Worm (Caenorhabditis elegans) whole organism, L1 larva: ENCODE data around the gene chil-17.

Experiments used
- alr-1 ChIP-seq: fragments of 200-800 bp; sonication (Bioruptor generic); optimal IDR thresholded peaks from 2 replicates; lab custom pipeline; 2018; ENCODE audit warnings: borderline replicate concordance, mild to moderate bottlenecking, missing genetic modification characterization, missing compliant biosample characterization
- blmp-1 ChIP-seq: fragments of 150-350 bp; optimal IDR thresholded peaks from 2 replicates; lab custom pipeline; 2014; ENCODE audit warnings: missing biosample characterization, missing genetic modification characterization
- ceh-82 ChIP-seq, 3 experiments: fragments of 150-350 bp in 1 of 3; sonication (generic microtip) in 2 of 3; optimal IDR thresholded peaks; 2 replicates each; lab custom pipeline; 2014 to 2017; ENCODE audit warnings: missing biosample characterization in 3 of 3, missing genetic modification characterization in 3 of 3
- efl-1 ChIP-seq, 4 experiments: fragments of 150-350 bp; optimal IDR thresholded peaks in 3 of 4; peaks in 1 of 4; 1 replicate in 1 of 4; 2 replicates in 3 of 4; lab custom pipeline; 2014; ENCODE audit warnings: missing biosample characterization in 2 of 4, missing genetic modification characterization in 2 of 4, missing genetic modification reagents in 2 of 4
- elt-2 ChIP-seq: sonication (generic microtip); optimal IDR thresholded peaks from 2 replicates; lab custom pipeline; 2016; ENCODE audit warnings: missing genetic modification characterization, mild to moderate bottlenecking, inconsistent platforms, missing compliant biosample characterization, missing genetic modification reagents
- lsy-2 ChIP-seq, 2 experiments: fragments of 150-350 bp; optimal IDR thresholded peaks; 2 replicates each; lab custom pipeline; 2014; ENCODE audit warnings: missing biosample characterization in 2 of 2, missing genetic modification characterization in 2 of 2
- nhr-12 ChIP-seq: sonication (generic microtip); optimal IDR thresholded peaks from 2 replicates; lab custom pipeline; 2017; ENCODE audit warnings: missing biosample characterization, missing genetic modification characterization
- nhr-90 ChIP-seq: sonication (generic microtip); optimal IDR thresholded peaks from 2 replicates; lab custom pipeline; 2016; ENCODE audit warnings: mild to moderate bottlenecking, missing genetic modification characterization, missing compliant biosample characterization; ENCODE audit not compliant: poor library complexity
- zip-4 ChIP-seq: fragments of 200-800 bp; sonication (Bioruptor generic); optimal IDR thresholded peaks from 2 replicates; lab custom pipeline; 2018; ENCODE audit warnings: mild to moderate bottlenecking, missing genetic modification characterization, moderate library complexity, missing compliant biosample characterization

The chil-17 gene

ce11 chrII:9397496-9397895 lies 42.5 kb downstream of the chil-17 start, which contains the start of gene Y51B9A.9:
Gene Y51B9A.9 (minus strand): TSS chrII:9397596.
- TF ChIP-seq zip-4 (no peak), elt-2 (tag; lab: Kevin White, UChicago) (peak; percentile 3)
- TF ChIP-seq, all 84 proteins: peak for 1

- TF ChIP-seq nhr-12 (tag; lab: Kevin White, UChicago) (no peak), efl-1 (optimal IDR thresholded peaks at IDR 0.05; lab: Kevin White, UChicago) (no peak), efl-1 (GFP tag; optimal IDR thresholded peaks at IDR 0.05 in 1 of 2; lab: Kevin White, UChicago) (no peak), lsy-2 (tag; optimal IDR thresholded peaks at IDR 0.05; lab: Kevin White, UChicago) (no peak), nhr-90 (tag; lab: Kevin White, UChicago) (no peak), ceh-82 (tag; optimal IDR thresholded peaks at IDR 0.05; lab: Kevin White, UChicago) (no peak), alr-1 (no peak), blmp-1 (tag; lab: Kevin White, UChicago) (no peak)
Measured at ce11 chrII:9392724-9393123, 47.2 kb downstream of the chil-17 start, which contains the start of gene lido-17. Gene lido-17 (minus strand): TSS chrII:9392824.
